Fruit fly (Drosophila melanogaster) whole organism, embryonic: ENCODE measurements around the gene Hmr.
A peak's percentile ranks its signal among the peaks of the same experiment; 100 is the strongest.

Experiments used
- CG1024 ChIP-seq: fragments of 200-800 bp; sonication (Bioruptor generic); IDR thresholded peaks from 2 replicates; pipeline ENCODE4 v1.3.6; 2022; ENCODE audit warnings: missing biosample characterization, missing genetic modification characterization
- CG10462 ChIP-seq: fragments of 200-800 bp; sonication (Bioruptor generic); optimal IDR thresholded peaks from 2 replicates; lab custom pipeline; 2016; ENCODE audit warnings: missing biosample characterization, missing genetic modification characterization
- CG12299 ChIP-seq: fragments of 200-800 bp; sonication (Bioruptor generic); optimal IDR thresholded peaks from 2 replicates; lab custom pipeline; 2018; ENCODE audit warnings: missing biosample characterization, mild to moderate bottlenecking, missing genetic modification characterization
- CG12391 ChIP-seq: fragments of 200-800 bp; sonication (Bioruptor generic); optimal IDR thresholded peaks from 3 replicates; lab custom pipeline; 2018; ENCODE audit warnings: missing biosample characterization, mild to moderate bottlenecking, missing genetic modification characterization, moderate library complexity
- CG13624 ChIP-seq: fragments of 200-800 bp; sonication (Bioruptor generic); optimal IDR thresholded peaks from 2 replicates; lab custom pipeline; 2016; ENCODE audit warnings: missing biosample characterization, missing genetic modification characterization
- CG13775 ChIP-seq: fragments of 200-800 bp; sonication (Bioruptor generic); optimal IDR thresholded peaks from 3 replicates; lab custom pipeline; 2017; ENCODE audit warnings: missing biosample characterization, mild to moderate bottlenecking, missing genetic modification characterization
- CG14667 ChIP-seq: fragments of 200-800 bp; sonication (Bioruptor generic); IDR thresholded peaks from 2 replicates; pipeline ENCODE4 v1.3.6; 2022; ENCODE audit warnings: missing biosample characterization, missing genetic modification characterization
- CG1529 ChIP-seq: fragments of 200-800 bp; sonication (Bioruptor generic); optimal IDR thresholded peaks from 3 replicates; lab custom pipeline; 2018; ENCODE audit warnings: missing biosample characterization, missing genetic modification characterization
- CG1602 ChIP-seq: fragments of 200-800 bp; sonication (Bioruptor generic); optimal IDR thresholded peaks from 3 replicates; lab custom pipeline; 2016; ENCODE audit warnings: missing biosample characterization, missing genetic modification characterization
- CG1603 ChIP-seq: fragments of 200-800 bp; sonication (Bioruptor generic); optimal IDR thresholded peaks from 2 replicates; lab custom pipeline; 2019; ENCODE audit warnings: missing biosample characterization, mild to moderate bottlenecking, missing genetic modification characterization, moderate library complexity
- CG1647 ChIP-seq: fragments of 200-800 bp; sonication (Bioruptor generic); optimal IDR thresholded peaks from 3 replicates; lab custom pipeline; 2016; ENCODE audit warnings: missing biosample characterization, missing genetic modification characterization
- CG17612 ChIP-seq: fragments of 200-800 bp; sonication (Bioruptor generic); IDR thresholded peaks from 2 replicates; pipeline ENCODE4 v1.3.6; 2022; ENCODE audit warnings: missing biosample characterization, missing genetic modification characterization
- CG2199 ChIP-seq: fragments of 200-800 bp; sonication (Bioruptor generic); IDR thresholded peaks from 3 replicates; pipeline ENCODE4 v1.3.6; 2022; ENCODE audit warnings: missing biosample characterization, missing genetic modification characterization
- CG3163 ChIP-seq: fragments of 200-800 bp; sonication (Bioruptor generic); optimal IDR thresholded peaks from 3 replicates; lab custom pipeline; 2016; ENCODE audit warnings: missing biosample characterization, missing genetic modification characterization
- CG32532 ChIP-seq: fragments of 200-800 bp; sonication (Bioruptor generic); IDR thresholded peaks from 2 replicates; pipeline ENCODE4 v1.3.6; 2022; ENCODE audit warnings: missing biosample characterization, missing genetic modification characterization
- CG33213 ChIP-seq: fragments of 200-800 bp; sonication (Bioruptor generic); optimal IDR thresholded peaks from 3 replicates; lab custom pipeline; 2016; ENCODE audit warnings: missing biosample characterization, missing genetic modification characterization
- CG3995 ChIP-seq: fragments of 200-800 bp; sonication (Bioruptor generic); optimal IDR thresholded peaks from 3 replicates; lab custom pipeline; 2016; ENCODE audit warnings: missing biosample characterization, missing genetic modification characterization
- CG4282 ChIP-seq: fragments of 200-800 bp; sonication (Bioruptor generic); optimal IDR thresholded peaks from 2 replicates; lab custom pipeline; 2016; ENCODE audit warnings: missing biosample characterization, missing genetic modification characterization
- CG7372 ChIP-seq: fragments of 200-800 bp; sonication (Bioruptor generic); IDR thresholded peaks from 2 replicates; pipeline ENCODE4 v1.3.6; 2022; ENCODE audit warnings: missing biosample characterization, missing genetic modification characterization
- CG7786 ChIP-seq: fragments of 200-800 bp; sonication (Bioruptor generic); optimal IDR thresholded peaks from 2 replicates; lab custom pipeline; 2016; ENCODE audit warnings: missing biosample characterization, missing genetic modification characterization
- CG8765 ChIP-seq: fragments of 200-800 bp; sonication (Bioruptor generic); IDR thresholded peaks from 2 replicates; pipeline ENCODE4 v1.3.6; 2022; ENCODE audit warnings: missing biosample characterization, missing genetic modification characterization
- D19B ChIP-seq: fragments of 200-800 bp; sonication (Bioruptor generic); optimal IDR thresholded peaks from 2 replicates; lab custom pipeline; 2017; ENCODE audit warnings: missing biosample characterization, mild to moderate bottlenecking, missing genetic modification characterization
- Deaf1 ChIP-seq: fragments of 200-800 bp; optimal IDR thresholded peaks from 3 replicates; lab custom pipeline; 2019; ENCODE audit warnings: missing biosample characterization, mild to moderate bottlenecking, missing genetic modification characterization, moderate library complexity
- Dek ChIP-seq: fragments of 200-800 bp; sonication (Bioruptor generic); optimal IDR thresholded peaks from 3 replicates; lab custom pipeline; 2019; ENCODE audit warnings: missing biosample characterization, mild to moderate bottlenecking, missing genetic modification characterization, moderate library complexity
- Dref ChIP-seq: fragments of 200-800 bp; sonication (Bioruptor generic); IDR thresholded peaks from 2 replicates; pipeline ENCODE4 v1.3.6; 2022; ENCODE audit warnings: missing biosample characterization, missing genetic modification characterization
- Ets65A ChIP-seq: fragments of 200-800 bp; sonication (Bioruptor generic); peaks from one replicate; lab custom pipeline; 2016; ENCODE audit warnings: missing biosample characterization, missing genetic modification characterization
- HHEX ChIP-seq: fragments of 200-800 bp; sonication (Bioruptor generic); optimal IDR thresholded peaks from 3 replicates; lab custom pipeline; 2017; ENCODE audit warnings: missing biosample characterization, mild to moderate bottlenecking, missing genetic modification characterization, missing genetic modification reagents
- Meics ChIP-seq: fragments of 200-800 bp; sonication (Bioruptor generic); optimal IDR thresholded peaks from 2 replicates; lab custom pipeline; 2017; ENCODE audit warnings: missing biosample characterization, mild to moderate bottlenecking, missing genetic modification characterization
- Nf-YA ChIP-seq: fragments of 200-800 bp; sonication (Bioruptor generic); IDR thresholded peaks from 2 replicates; pipeline ENCODE4 v1.3.6; 2022; ENCODE audit warnings: missing biosample characterization, missing genetic modification characterization
- Nf-YC ChIP-seq: fragments of 200-800 bp; optimal IDR thresholded peaks from 3 replicates; lab custom pipeline; 2019; ENCODE audit warnings: missing biosample characterization, mild to moderate bottlenecking, missing genetic modification characterization, moderate library complexity
- Oli ChIP-seq: fragments of 200-800 bp; sonication (Bioruptor generic); optimal IDR thresholded peaks from 2 replicates; lab custom pipeline; 2018; ENCODE audit warnings: missing biosample characterization, mild to moderate bottlenecking, missing genetic modification characterization, moderate library complexity
- Optix ChIP-seq: fragments of 200-800 bp; sonication (Bioruptor generic); IDR thresholded peaks from 3 replicates; pipeline ENCODE4 v1.3.6; 2022; ENCODE audit warnings: missing biosample characterization, missing genetic modification characterization
- Six4 ChIP-seq: fragments of 200-800 bp; sonication (Bioruptor generic); optimal IDR thresholded peaks from 2 replicates; lab custom pipeline; 2016; ENCODE audit warnings: missing biosample characterization, missing genetic modification characterization
- Ssrp ChIP-seq: fragments of 200-800 bp; sonication (Bioruptor generic); optimal IDR thresholded peaks from 2 replicates; lab custom pipeline; 2018; ENCODE audit warnings: missing biosample characterization, mild to moderate bottlenecking, missing genetic modification characterization, moderate library complexity
- aop ChIP-seq: fragments of 200-800 bp; sonication (Bioruptor generic); IDR thresholded peaks from 2 replicates; pipeline ENCODE4 v1.3.6; 2022; ENCODE audit warnings: missing biosample characterization, missing genetic modification characterization
- az2 ChIP-seq: fragments of 200-800 bp; sonication (Bioruptor generic); optimal IDR thresholded peaks from 3 replicates; lab custom pipeline; 2016; ENCODE audit warnings: missing biosample characterization, missing genetic modification characterization
- cas ChIP-seq: fragments of 200-800 bp; sonication (Bioruptor generic); IDR thresholded peaks from 2 replicates; pipeline ENCODE4 v1.3.6; 2022; ENCODE audit warnings: missing biosample characterization, missing genetic modification characterization
- cg ChIP-seq: fragments of 200-800 bp; sonication (Bioruptor generic); optimal IDR thresholded peaks from 3 replicates; lab custom pipeline; 2019; ENCODE audit warnings: missing biosample characterization, mild to moderate bottlenecking, missing genetic modification characterization, moderate library complexity
- crc ChIP-seq: fragments of 200-800 bp; sonication (Bioruptor generic); optimal IDR thresholded peaks from 2 replicates; lab custom pipeline; 2016; ENCODE audit warnings: missing biosample characterization, missing genetic modification characterization
- fu2 ChIP-seq: fragments of 200-800 bp; sonication (Bioruptor generic); optimal IDR thresholded peaks from 2 replicates; lab custom pipeline; 2016; ENCODE audit warnings: missing biosample characterization, missing genetic modification characterization
- gem ChIP-seq: fragments of 200-800 bp; sonication (Bioruptor generic); optimal IDR thresholded peaks from 2 replicates; lab custom pipeline; 2019; ENCODE audit warnings: missing biosample characterization, mild to moderate bottlenecking, missing genetic modification characterization, moderate library complexity
- gfzf ChIP-seq: fragments of 200-800 bp; sonication (Bioruptor generic); optimal IDR thresholded peaks from 2 replicates; lab custom pipeline; 2016; ENCODE audit warnings: missing biosample characterization, mild to moderate bottlenecking, missing genetic modification characterization, moderate library complexity
- grn ChIP-seq: fragments of 200-800 bp; sonication (Bioruptor generic); optimal IDR thresholded peaks from 3 replicates; lab custom pipeline; 2017; ENCODE audit warnings: missing biosample characterization, missing genetic modification characterization
- maf-S ChIP-seq: fragments of 200-800 bp; sonication (Bioruptor generic); optimal IDR thresholded peaks from 2 replicates; lab custom pipeline; 2016; ENCODE audit warnings: missing biosample characterization, missing genetic modification characterization
- pum ChIP-seq: fragments of 200-800 bp; sonication (Bioruptor generic); optimal IDR thresholded peaks from 2 replicates; lab custom pipeline; 2016; ENCODE audit warnings: missing biosample characterization, missing genetic modification characterization
- pzg ChIP-seq: fragments of 200-800 bp; sonication (Bioruptor generic); optimal IDR thresholded peaks from 3 replicates; lab custom pipeline; 2018; ENCODE audit warnings: missing biosample characterization, mild to moderate bottlenecking, missing genetic modification characterization, moderate library complexity
- sens-2 ChIP-seq: fragments of 200-800 bp; sonication (Bioruptor generic); IDR thresholded peaks from 2 replicates; pipeline ENCODE4 v1.3.6; 2022; ENCODE audit warnings: missing biosample characterization, missing genetic modification characterization
- seq ChIP-seq: fragments of 200-800 bp; sonication (Bioruptor generic); IDR thresholded peaks from 2 replicates; pipeline ENCODE4 v1.3.6; 2022; ENCODE audit warnings: missing biosample characterization, missing genetic modification characterization
- stc ChIP-seq: fragments of 200-800 bp; sonication (Bioruptor generic); IDR thresholded peaks from 2 replicates; pipeline ENCODE4 v1.3.6; 2022; ENCODE audit warnings: missing biosample characterization, missing genetic modification characterization
- tna ChIP-seq: fragments of 200-800 bp; sonication (Bioruptor generic); IDR thresholded peaks from 2 replicates; pipeline ENCODE4 v1.3.6; 2022; ENCODE audit warnings: missing biosample characterization, missing genetic modification characterization; ENCODE audit not compliant: partially characterized antibody
- trem ChIP-seq: fragments of 200-800 bp; optimal IDR thresholded peaks from 3 replicates; lab custom pipeline; 2019; ENCODE audit warnings: missing biosample characterization, mild to moderate bottlenecking, missing genetic modification characterization, moderate library complexity

Hmr gene

DNA sequence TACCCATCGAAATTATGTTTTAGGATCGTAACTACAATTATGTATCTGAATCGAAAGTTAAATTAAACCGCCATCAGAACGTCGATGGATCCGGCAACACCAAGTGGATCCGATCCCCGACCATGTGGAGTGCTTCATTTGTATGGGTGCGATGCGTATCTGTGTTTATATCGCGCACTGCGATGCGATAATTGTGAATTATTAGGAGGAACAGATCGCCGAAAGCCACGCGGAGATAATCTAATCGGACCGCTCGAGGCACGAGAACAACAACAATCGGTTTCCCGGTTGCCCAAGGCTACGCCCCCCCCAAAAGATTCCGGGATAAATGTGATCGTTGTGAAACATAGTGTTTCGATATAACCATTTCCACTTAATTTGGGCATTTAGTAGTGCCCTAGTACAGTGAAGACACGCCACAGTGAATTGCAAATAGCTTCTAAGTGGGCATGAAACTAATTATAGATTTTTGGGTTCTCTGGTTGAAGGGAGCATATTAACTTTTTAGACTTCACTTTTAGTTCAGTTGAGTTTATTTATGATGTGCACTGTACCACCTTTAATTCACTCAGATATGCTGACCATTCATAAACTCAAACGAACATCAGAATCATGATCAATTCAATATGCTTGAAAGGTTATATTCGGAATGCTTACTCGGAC lies 4.7 kb upstream of the Hmr start (continued):
- TF ChIP-seq cas (no peak), seq (peak; percentile 57; the same call in 1 of the 2 replicates), CG12391 (tag; lab: Kevin White, UChicago) (peak; percentile 37), Deaf1 (peak; percentile 6), grn (peak; percentile 77), maf-S (peak; percentile 13), CG2199 (no peak), CG17612 (0 out of 2 replicates have a peak, but pooled peaks have one; percentile 7), tna (no peak), crc (GFP tag; lab: Kevin White, UChicago) (no peak), CG1602 (GFP tag; lab: Kevin White, UChicago) (peak; percentile 21), Meics (GFP tag; lab: Kevin White, UChicago) (peak; percentile 49), Optix (peak; percentile 56; the same call in 1 of the 3 replicates), Ssrp (tag; lab: Kevin White, UChicago) (peak; percentile 25), CG13775 (GFP tag; lab: Kevin White, UChicago) (peak; percentile 16), stc (GFP tag; lab: Robert Waterston, UW) (no peak), CG13624 (GFP tag; lab: Kevin White, UChicago) (peak; percentile 39), CG1647 (GFP tag; lab: Kevin White, UChicago) (peak; percentile 12), Dek (tag; lab: Kevin White, UChicago) (peak; percentile 9), fu2 (peak; percentile 15), Nf-YC (no peak), Ets65A (peak; percentile 77), Dref (GFP tag; lab: Robert Waterston, UW) (no peak), trem (tag; lab: Kevin White, UChicago) (no peak), CG4282 (GFP tag; lab: Kevin White, UChicago) (peak; percentile 48), pum (GFP tag; lab: Kevin White, UChicago) (peak; percentile 23), CG1024 (peak; percentile 60), Oli (tag; lab: Kevin White, UChicago) (peak; percentile 53), CG7786 (peak; percentile 7), CG12299 (tag; lab: Kevin White, UChicago) (no peak), CG1603 (tag; lab: Kevin White, UChicago) (peak; percentile 68), CG7372 (GFP tag; lab: Robert Waterston, UW) (0 out of 2 replicates have a peak, but pooled peaks have one; percentile 32), CG3163 (GFP tag; lab: Kevin White, UChicago) (no peak), az2 (GFP tag; lab: Kevin White, UChicago) (peak; percentile 45), gfzf (GFP tag; lab: Kevin White, UChicago) (no peak), CG33213 (GFP tag; lab: Kevin White, UChicago) (no peak), sens-2 (peak; percentile 42; the same call in 1 of the 2 replicates), CG10462 (GFP tag; lab: Kevin White, UChicago) (no peak), CG1529 (GFP tag; lab: Kevin White, UChicago) (no peak), CG32532 (GFP tag; lab: Robert Waterston, UW) (peak; percentile 61), cg (GFP tag; lab: Kevin White, UChicago) (peak; percentile 32), Six4 (no peak), HHEX (GFP tag; lab: Kevin White, UChicago) (peak; percentile 4), D19B (GFP tag; lab: Kevin White, UChicago) (no peak), CG3995 (GFP tag; lab: Kevin White, UChicago) (no peak), aop (no peak), pzg (GFP tag; lab: Kevin White, UChicago) (peak; percentile 4), CG8765 (GFP tag; lab: Robert Waterston, UW) (no peak), Nf-YA (GFP tag; lab: Robert Waterston, UW) (0 out of 2 replicates have a peak, but pooled peaks have one; percentile 23), CG14667 (GFP tag; lab: Robert Waterston, UW) (peak; percentile 30; the same call in 1 of the 2 replicates), gem (tag; lab: Kevin White, UChicago) (peak; percentile 67)
